Worm (Caenorhabditis elegans) whole organism, early embryonic: ENCODE results near the gene clp-6.

Experiments used
- B0310.2 ChIP-seq: sonication (generic microtip); optimal IDR thresholded peaks from 2 replicates; lab custom pipeline; 2016; ENCODE audit warnings: mild to moderate bottlenecking, missing genetic modification characterization, missing compliant biosample characterization
- F13C5.2 ChIP-seq: sonication (generic microtip); optimal IDR thresholded peaks from 2 replicates; lab custom pipeline; 2017; ENCODE audit warnings: mild to moderate bottlenecking, missing genetic modification characterization, inconsistent platforms, missing compliant biosample characterization
- aly-1 ChIP-seq: sonication (generic microtip); optimal IDR thresholded peaks from 2 replicates; lab custom pipeline; 2016; ENCODE audit warnings: missing genetic modification characterization, missing compliant biosample characterization
- ama-1 ChIP-seq: fragments of 150-350 bp; optimal IDR thresholded peaks from 2 replicates; lab custom pipeline; 2014
- ceh-13 ChIP-seq: fragments of 200-800 bp; sonication (Bioruptor generic); optimal IDR thresholded peaks from 2 replicates; lab custom pipeline; 2018; ENCODE audit warnings: mild to moderate bottlenecking, missing genetic modification characterization, missing compliant biosample characterization
- ceh-36 ChIP-seq: sonication (generic microtip); optimal IDR thresholded peaks from 2 replicates; lab custom pipeline; 2016; ENCODE audit warnings: missing genetic modification characterization, inconsistent platforms, missing compliant biosample characterization
- ets-7 ChIP-seq: sonication (generic microtip); optimal IDR thresholded peaks from 2 replicates; lab custom pipeline; 2016; ENCODE audit warnings: missing genotype, missing genetic modification characterization, missing compliant biosample characterization
- flt-1 ChIP-seq: fragments of 200-800 bp; sonication (Bioruptor generic); IDR thresholded peaks from 2 replicates; pipeline ENCODE4 v1.3.6; 2022; ENCODE audit warnings: missing genetic modification characterization, missing compliant biosample characterization
- hmbx-1 ChIP-seq: sonication (generic microtip); optimal IDR thresholded peaks from 2 replicates; lab custom pipeline; 2016; ENCODE audit warnings: mild to moderate bottlenecking, missing genetic modification characterization, missing compliant biosample characterization
- hmg-4 ChIP-seq: fragments of 200-800 bp; sonication (Bioruptor generic); optimal IDR thresholded peaks from 2 replicates; lab custom pipeline; 2018; ENCODE audit warnings: mild to moderate bottlenecking, missing genetic modification characterization, missing compliant biosample characterization
- hnd-1 ChIP-seq: sonication (generic microtip); optimal IDR thresholded peaks from 2 replicates; lab custom pipeline; 2016; ENCODE audit warnings: missing genetic modification characterization, missing compliant biosample characterization
- pes-1 ChIP-seq: fragments of 200-800 bp; sonication (Bioruptor generic); IDR thresholded peaks from 2 replicates; pipeline ENCODE4 v1.3.6; 2022; ENCODE audit warnings: missing genetic modification reagents, missing genetic modification characterization, missing compliant biosample characterization
- scrt-1 ChIP-seq: fragments of 200-800 bp; sonication (Bioruptor generic); IDR thresholded peaks from 2 replicates; pipeline ENCODE4 v1.3.6; 2022; ENCODE audit warnings: missing genetic modification characterization, missing compliant biosample characterization
- sea-1 ChIP-seq: fragments of 200-800 bp; sonication (Bioruptor generic); conservative IDR thresholded peaks from 2 replicates; pipeline ENCODE4 v1.3.6; 2022; ENCODE audit warnings: missing genetic modification characterization, missing compliant biosample characterization
- tbx-11 ChIP-seq: fragments of 200-800 bp; sonication (Bioruptor generic); IDR thresholded peaks from 2 replicates; pipeline ENCODE4 v1.3.6; 2022; ENCODE audit warnings: missing genetic modification characterization, missing compliant biosample characterization
- tbx-37 ChIP-seq: fragments of 200-800 bp; sonication (Bioruptor generic); conservative IDR thresholded peaks from 2 replicates; pipeline ENCODE4 v1.3.6; 2022; ENCODE audit warnings: missing genetic modification reagents, missing genetic modification characterization, missing compliant biosample characterization
- tra-4 ChIP-seq: sonication (generic microtip); optimal IDR thresholded peaks from 2 replicates; lab custom pipeline; 2017; ENCODE audit warnings: missing genetic modification characterization, missing compliant biosample characterization

Gene clp-6

ce11 chrIV:1427283-1427682 is 7.6 kb downstream of the clp-6 start, which contains the start of gene clec-171:
clec-171 (minus strand) TSS chrIV:1427383.
- TF ChIP-seq tbx-37, result no peak
- no peak for TF ChIP-seq F13C5.2 (tag; lab: Kevin White, UChicago)
- TF ChIP-seq pes-1 (GFP tag; lab: Robert Waterston, UW), result no peak
- TF ChIP-seq scrt-1 (GFP tag; lab: Robert Waterston, UW), result no peak
- TF ChIP-seq hmg-4 (GFP tag; lab: Kevin White, UChicago), result no peak
- TF ChIP-seq ceh-13 (GFP tag; lab: Kevin White, UChicago), result no peak
- TF ChIP-seq ets-7 (tag; lab: Kevin White, UChicago), result no peak
- no peak for TF ChIP-seq ceh-36 (tag; lab: Kevin White, UChicago)
- TF ChIP-seq hnd-1 (tag; lab: Kevin White, UChicago), result no peak
- no peak for TF ChIP-seq tbx-11
- no peak for TF ChIP-seq B0310.2 (tag; lab: Kevin White, UChicago)
- no peak for TF ChIP-seq flt-1
- no peak for TF ChIP-seq tra-4 (tag; lab: Kevin White, UChicago)
- no peak for TF ChIP-seq hmbx-1 (tag; lab: Kevin White, UChicago)
- no peak for TF ChIP-seq aly-1 (tag; lab: Kevin White, UChicago)
- TF ChIP-seq sea-1 (GFP tag; lab: Robert Waterston, UW), result no peak
- TF ChIP-seq ama-1 (lab: Kevin White, UChicago), result no peak

ce11 chrIV:1424962-1425361 is 9.9 kb downstream of the clp-6 start, which contains the start of gene Y77E11A.8:
Y77E11A.8 (minus strand) TSS chrIV:1425062.
- TF ChIP-seq tbx-11 (no peak), sea-1 (GFP tag; lab: Robert Waterston, UW) (no peak)

DNA sequence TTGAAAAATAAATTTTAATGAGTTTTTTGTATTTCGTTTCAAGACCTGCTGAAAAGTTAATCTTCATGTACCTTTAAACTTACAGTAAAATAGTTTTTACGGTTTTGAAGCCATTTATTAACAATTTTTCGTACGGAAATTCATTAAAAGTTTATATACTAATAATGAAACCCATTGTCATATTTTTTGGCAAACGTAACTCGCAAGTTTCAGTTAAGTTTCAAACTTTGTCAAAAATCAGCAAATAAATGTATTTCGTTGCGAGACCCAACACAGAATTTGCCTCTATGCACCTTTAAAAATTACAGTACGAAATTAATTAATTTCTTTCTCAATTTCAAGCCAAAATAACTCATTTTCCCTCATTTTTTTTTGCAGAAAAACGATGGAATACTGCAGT is 14.2 kb downstream of the clp-6 start, which contains the start of gene jtr-1:
Gene jtr-1, plus strand, starts transcription at position 327 of the 400 bp plus-strand sequence.
- TF ChIP-seq hmg-4 (GFP tag; lab: Kevin White, UChicago), result no peak
- no peak for TF ChIP-seq aly-1 (tag; lab: Kevin White, UChicago)
- TF ChIP-seq flt-1, result no peak
- no peak for TF ChIP-seq B0310.2 (tag; lab: Kevin White, UChicago)
- TF ChIP-seq pes-1 (GFP tag; lab: Robert Waterston, UW), result no peak
- TF ChIP-seq tbx-11, result no peak
- TF ChIP-seq F13C5.2 (tag; lab: Kevin White, UChicago), result no peak
- no peak for TF ChIP-seq hnd-1 (tag; lab: Kevin White, UChicago)

DNA sequence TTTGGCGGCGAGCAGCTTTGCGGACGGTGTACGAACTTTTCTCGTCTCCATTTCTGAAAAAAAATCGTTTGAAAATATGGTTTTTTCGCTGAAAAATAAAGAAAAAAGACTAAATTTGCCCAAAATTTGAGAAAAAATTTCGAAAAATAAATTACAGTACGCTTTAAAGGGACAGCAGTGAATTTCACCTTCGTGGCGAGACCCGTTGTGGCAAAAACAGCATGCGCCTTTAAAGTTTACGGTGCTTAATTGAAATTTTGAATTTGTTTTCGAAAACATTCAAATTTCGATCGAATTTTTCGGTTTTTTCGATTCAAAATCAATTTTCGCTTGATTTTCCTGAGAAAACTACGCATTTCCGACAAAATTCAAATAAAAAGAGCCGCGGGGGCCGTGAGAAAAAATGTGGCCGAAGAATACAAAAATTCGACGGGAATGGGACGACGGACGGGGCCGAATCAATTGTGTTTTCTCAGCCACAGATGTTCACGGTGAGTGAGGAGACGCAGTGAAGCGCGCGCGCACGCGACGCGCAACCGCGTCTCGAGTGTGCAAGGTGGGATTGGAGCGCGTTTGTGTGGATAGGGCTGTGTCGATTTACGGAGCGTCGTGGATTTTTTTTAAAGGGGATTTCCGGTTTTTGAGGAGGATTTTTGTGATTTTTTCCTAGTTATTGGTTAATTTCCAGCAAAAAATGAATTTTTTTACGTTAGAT is 14.9 kb downstream of the clp-6 start, which contains the start of gene Y77E11A.7:
Gene Y77E11A.7, minus strand, starts transcription at position 55 of the 715 bp plus-strand sequence.
- TF ChIP-seq B0310.2 (tag; lab: Kevin White, UChicago), result no peak
- TF ChIP-seq tbx-37, result no peak
- TF ChIP-seq flt-1, result peak; percentile 56; the same call in 1 of the 2 replicates
- peak; percentile 9 for TF ChIP-seq aly-1 (tag; lab: Kevin White, UChicago)
- no peak; the same call in 1 of the 2 replicates for TF ChIP-seq pes-1 (GFP tag; lab: Robert Waterston, UW)
- TF ChIP-seq ceh-13 (GFP tag; lab: Kevin White, UChicago), result no peak
- no peak for TF ChIP-seq tra-4 (tag; lab: Kevin White, UChicago)
- no peak for TF ChIP-seq tbx-11
- no peak for TF ChIP-seq hnd-1 (tag; lab: Kevin White, UChicago)
- TF ChIP-seq F13C5.2 (tag; lab: Kevin White, UChicago), result peak; percentile 79
- no peak for TF ChIP-seq hmbx-1 (tag; lab: Kevin White, UChicago)
- TF ChIP-seq ama-1 (lab: Kevin White, UChicago), result no peak
- TF ChIP-seq ets-7 (tag; lab: Kevin White, UChicago), result no peak
- TF ChIP-seq sea-1 (GFP tag; lab: Robert Waterston, UW), result peak; percentile 62
- TF ChIP-seq scrt-1 (GFP tag; lab: Robert Waterston, UW), result 0 out of 2 replicates have a peak, but pooled peaks have one; percentile 9
- TF ChIP-seq ceh-36 (tag; lab: Kevin White, UChicago), result no peak
- peak; percentile 56 for TF ChIP-seq hmg-4 (GFP tag; lab: Kevin White, UChicago)

ce11 chrIV:1409941-1410340 is 24.9 kb downstream of the clp-6 start, which contains the start of gene rpc-11:
rpc-11 (minus strand) TSS chrIV:1410041.
- no peak for TF ChIP-seq tbx-11
- no peak for TF ChIP-seq hmbx-1 (tag; lab: Kevin White, UChicago)
- TF ChIP-seq ama-1 (lab: Kevin White, UChicago), result no peak
- no peak for TF ChIP-seq B0310.2 (tag; lab: Kevin White, UChicago)
- TF ChIP-seq hmg-4 (GFP tag; lab: Kevin White, UChicago), result no peak
- TF ChIP-seq ceh-13 (GFP tag; lab: Kevin White, UChicago), result no peak
- TF ChIP-seq hnd-1 (tag; lab: Kevin White, UChicago), result no peak
- no peak for TF ChIP-seq aly-1 (tag; lab: Kevin White, UChicago)
- no peak for TF ChIP-seq pes-1 (GFP tag; lab: Robert Waterston, UW)
- TF ChIP-seq tra-4 (tag; lab: Kevin White, UChicago), result no peak
- TF ChIP-seq sea-1 (GFP tag; lab: Robert Waterston, UW), result no peak
- TF ChIP-seq flt-1, result no peak
- no peak for TF ChIP-seq ceh-36 (tag; lab: Kevin White, UChicago)
- no peak for TF ChIP-seq ets-7 (tag; lab: Kevin White, UChicago)
- TF ChIP-seq scrt-1 (GFP tag; lab: Robert Waterston, UW), result no peak
- TF ChIP-seq F13C5.2 (tag; lab: Kevin White, UChicago), result no peak
- TF ChIP-seq tbx-37, result no peak

ce11 chrIV:1408718-1409117 is 26.1 kb downstream of the clp-6 start:
- TF ChIP-seq hmg-4 (GFP tag; lab: Kevin White, UChicago), result no peak
- TF ChIP-seq ceh-36 (tag; lab: Kevin White, UChicago), result no peak
- TF ChIP-seq hnd-1 (tag; lab: Kevin White, UChicago), result no peak
- no peak for TF ChIP-seq pes-1 (GFP tag; lab: Robert Waterston, UW)
- TF ChIP-seq sea-1 (GFP tag; lab: Robert Waterston, UW), result no peak
- TF ChIP-seq ets-7 (tag; lab: Kevin White, UChicago), result no peak
- no peak for TF ChIP-seq scrt-1 (GFP tag; lab: Robert Waterston, UW)
- TF ChIP-seq ama-1 (lab: Kevin White, UChicago), result no peak
- no peak for TF ChIP-seq F13C5.2 (tag; lab: Kevin White, UChicago)
- TF ChIP-seq aly-1 (tag; lab: Kevin White, UChicago), result no peak
- TF ChIP-seq ceh-13 (GFP tag; lab: Kevin White, UChicago), result no peak
- no peak for TF ChIP-seq hmbx-1 (tag; lab: Kevin White, UChicago)
- TF ChIP-seq flt-1, result no peak
- no peak for TF ChIP-seq B0310.2 (tag; lab: Kevin White, UChicago)
- no peak for TF ChIP-seq tbx-37
- TF ChIP-seq tra-4 (tag; lab: Kevin White, UChicago), result no peak
- TF ChIP-seq tbx-11, result no peak
